Fruit fly (Drosophila melanogaster) whole organism, embryonic: ENCODE data around the gene CG15528.

Experiments
- Atf3 ChIP-seq: fragments of 200-800 bp; sonication (Bioruptor generic); optimal IDR thresholded peaks from 3 replicates; lab custom pipeline; 2016; ENCODE audit warnings: missing biosample characterization, missing genetic modification characterization
- CG10462 ChIP-seq: fragments of 200-800 bp; sonication (Bioruptor generic); optimal IDR thresholded peaks from 2 replicates; lab custom pipeline; 2016; ENCODE audit warnings: missing biosample characterization, missing genetic modification characterization
- CG10959 ChIP-seq: fragments of 200-800 bp; sonication (Bioruptor generic); IDR thresholded peaks from 2 replicates; pipeline ENCODE4 v1.3.6; 2022; ENCODE audit warnings: missing biosample characterization, missing genetic modification characterization
- CG11247 ChIP-seq: fragments of 200-800 bp; sonication (Bioruptor generic); IDR thresholded peaks from 2 replicates; pipeline ENCODE4 v1.3.6; 2022; ENCODE audit warnings: missing biosample characterization, missing genetic modification characterization
- CG11504 ChIP-seq: fragments of 200-800 bp; sonication (Bioruptor generic); optimal IDR thresholded peaks from 3 replicates; lab custom pipeline; 2019; ENCODE audit warnings: missing biosample characterization, mild to moderate bottlenecking, missing genetic modification characterization, moderate library complexity
- CG12659 ChIP-seq: fragments of 200-800 bp; sonication (Bioruptor generic); optimal IDR thresholded peaks from 3 replicates; lab custom pipeline; 2017; ENCODE audit warnings: mild to moderate bottlenecking, missing biosample characterization, missing genetic modification reagents, missing genetic modification characterization
- CG13296 ChIP-seq: fragments of 200-800 bp; sonication (Bioruptor generic); optimal IDR thresholded peaks from 3 replicates; lab custom pipeline; 2018; ENCODE audit warnings: missing biosample characterization, mild to moderate bottlenecking, missing genetic modification characterization
- CG13775 ChIP-seq: fragments of 200-800 bp; sonication (Bioruptor generic); optimal IDR thresholded peaks from 3 replicates; lab custom pipeline; 2017; ENCODE audit warnings: missing biosample characterization, mild to moderate bottlenecking, missing genetic modification characterization
- CG14860 ChIP-seq: fragments of 200-800 bp; sonication (Bioruptor generic); IDR thresholded peaks from 3 replicates; pipeline ENCODE4 v1.3.6; 2022; ENCODE audit warnings: missing biosample characterization, missing genetic modification characterization; ENCODE audit not compliant: partially characterized antibody
- CG15269 ChIP-seq: fragments of 200-800 bp; sonication (Bioruptor generic); optimal IDR thresholded peaks from 2 replicates; lab custom pipeline; 2018; ENCODE audit warnings: missing biosample characterization, mild to moderate bottlenecking, missing genetic modification characterization, moderate library complexity
- CG1529 ChIP-seq: fragments of 200-800 bp; sonication (Bioruptor generic); optimal IDR thresholded peaks from 3 replicates; lab custom pipeline; 2018; ENCODE audit warnings: missing biosample characterization, missing genetic modification characterization
- CG4282 ChIP-seq: fragments of 200-800 bp; sonication (Bioruptor generic); optimal IDR thresholded peaks from 2 replicates; lab custom pipeline; 2016; ENCODE audit warnings: missing biosample characterization, missing genetic modification characterization
- CG4730 ChIP-seq: fragments of 200-800 bp; sonication (Bioruptor generic); IDR thresholded peaks from 2 replicates; pipeline ENCODE4 v1.3.6; 2022; ENCODE audit warnings: missing biosample characterization, missing genetic modification characterization
- CG6683 ChIP-seq: fragments of 200-800 bp; sonication (Bioruptor generic); optimal IDR thresholded peaks from 2 replicates; lab custom pipeline; 2017; ENCODE audit warnings: missing biosample characterization, mild to moderate bottlenecking, missing genetic modification characterization, missing genetic modification reagents
- CG8089 ChIP-seq: fragments of 200-800 bp; sonication (Bioruptor generic); optimal IDR thresholded peaks from 3 replicates; lab custom pipeline; 2016; ENCODE audit warnings: missing biosample characterization, missing genetic modification characterization
- CG8290 ChIP-seq, 3 experiments: fragments of 200-800 bp; sonication (Bioruptor generic); optimal IDR thresholded peaks; 2 replicates each; lab custom pipeline; 2016 to 2019; ENCODE audit warnings: missing biosample characterization in 3 of 3, missing genetic modification characterization in 3 of 3, mild to moderate bottlenecking in 2 of 3, moderate library complexity in 1 of 3
- CG8478 ChIP-seq: fragments of >200 bp; optimal IDR thresholded peaks from 2 replicates; lab custom pipeline; 2018
- CG8765 ChIP-seq: fragments of 200-800 bp; sonication (Bioruptor generic); IDR thresholded peaks from 2 replicates; pipeline ENCODE4 v1.3.6; 2022; ENCODE audit warnings: missing biosample characterization, missing genetic modification characterization
- CG8924 ChIP-seq: fragments of 200-800 bp; optimal IDR thresholded peaks from 3 replicates; lab custom pipeline; 2019; ENCODE audit warnings: missing biosample characterization, mild to moderate bottlenecking, missing genetic modification characterization, moderate library complexity
- CrebB ChIP-seq: fragments of 200-800 bp; sonication (Bioruptor generic); optimal IDR thresholded peaks from 3 replicates; lab custom pipeline; 2018; ENCODE audit warnings: missing biosample characterization, mild to moderate bottlenecking, missing genetic modification characterization
- Dp ChIP-seq: fragments of 200-800 bp; sonication (Bioruptor generic); optimal IDR thresholded peaks from 2 replicates; lab custom pipeline; 2018; ENCODE audit warnings: missing biosample characterization, mild to moderate bottlenecking, missing genetic modification characterization, moderate library complexity
- HmgD ChIP-seq: fragments of 200-800 bp; sonication (Bioruptor generic); optimal IDR thresholded peaks from 3 replicates; lab custom pipeline; 2016; ENCODE audit warnings: missing biosample characterization, missing genetic modification characterization
- HmgZ ChIP-seq: fragments of 200-800 bp; sonication (Bioruptor generic); optimal IDR thresholded peaks from 2 replicates; lab custom pipeline; 2018; ENCODE audit warnings: missing biosample characterization, mild to moderate bottlenecking, missing genetic modification characterization
- Oaz ChIP-seq: fragments of 200-800 bp; sonication (Bioruptor generic); IDR thresholded peaks from 2 replicates; pipeline ENCODE4 v1.3.6; 2022; ENCODE audit warnings: missing biosample characterization, missing genetic modification characterization
- Oli ChIP-seq: fragments of 200-800 bp; sonication (Bioruptor generic); optimal IDR thresholded peaks from 2 replicates; lab custom pipeline; 2018; ENCODE audit warnings: missing biosample characterization, mild to moderate bottlenecking, missing genetic modification characterization, moderate library complexity
- PHDP ChIP-seq: fragments of 200-800 bp; sonication (Bioruptor generic); optimal IDR thresholded peaks from 3 replicates; lab custom pipeline; 2018; ENCODE audit warnings: missing biosample characterization, mild to moderate bottlenecking, missing genetic modification characterization, moderate library complexity
- Scr ChIP-seq: fragments of 200-800 bp; sonication (Bioruptor generic); IDR thresholded peaks from 2 replicates; pipeline ENCODE4 v1.3.6; 2022; ENCODE audit warnings: missing biosample characterization, missing genetic modification characterization; ENCODE audit not compliant: partially characterized antibody
- Sox100B ChIP-seq: fragments of 200-800 bp; sonication (Bioruptor generic); optimal IDR thresholded peaks from 3 replicates; lab custom pipeline; 2018; ENCODE audit warnings: missing biosample characterization, mild to moderate bottlenecking, missing genetic modification characterization
- Tbp ChIP-seq: fragments of >200 bp; optimal IDR thresholded peaks from 2 replicates; lab custom pipeline; 2018; ENCODE audit warnings: missing biosample characterization, missing genetic modification characterization
- Vsx1 ChIP-seq: fragments of 200-800 bp; sonication (Bioruptor generic); optimal IDR thresholded peaks from 2 replicates; lab custom pipeline; 2017; ENCODE audit warnings: missing biosample characterization, mild to moderate bottlenecking, missing genetic modification characterization, missing genetic modification reagents
- Xbp1 ChIP-seq: fragments of 200-800 bp; sonication (Bioruptor generic); optimal IDR thresholded peaks from 3 replicates; lab custom pipeline; 2016; ENCODE audit warnings: missing biosample characterization, mild to moderate bottlenecking, missing genetic modification characterization
- bab2 ChIP-seq: fragments of 200-800 bp; sonication (Bioruptor generic); optimal IDR thresholded peaks from 2 replicates; lab custom pipeline; 2016; ENCODE audit warnings: missing biosample characterization, missing genetic modification characterization
- chif ChIP-seq, 2 experiments: fragments of 200-800 bp; sonication (Bioruptor generic); optimal IDR thresholded peaks; 3 replicates each; lab custom pipeline; 2016; ENCODE audit warnings: missing biosample characterization in 2 of 2, missing genetic modification characterization in 2 of 2
- crp ChIP-seq, 2 experiments: fragments of 200-800 bp; sonication (Bioruptor generic); optimal IDR thresholded peaks; 2 replicates in 1 of 2; 3 replicates in 1 of 2; lab custom pipeline; 2017; ENCODE audit warnings: missing biosample characterization in 2 of 2, missing genetic modification characterization in 2 of 2, mild to moderate bottlenecking in 1 of 2, moderate library complexity in 1 of 2
- eyg ChIP-seq: fragments of 200-800 bp; sonication (Bioruptor generic); optimal IDR thresholded peaks from 3 replicates; lab custom pipeline; 2016; ENCODE audit warnings: missing biosample characterization, missing genetic modification characterization
- fru ChIP-seq: fragments of >200 bp; optimal IDR thresholded peaks from 2 replicates; lab custom pipeline; 2017
- fu2 ChIP-seq: fragments of 200-800 bp; sonication (Bioruptor generic); optimal IDR thresholded peaks from 2 replicates; lab custom pipeline; 2016; ENCODE audit warnings: missing biosample characterization, missing genetic modification characterization
- gro ChIP-seq: fragments of 200-800 bp; sonication (Bioruptor generic); optimal IDR thresholded peaks from 2 replicates; lab custom pipeline; 2016; ENCODE audit warnings: missing biosample characterization, missing genetic modification characterization
- jumu ChIP-seq: fragments of 200-800 bp; sonication (Bioruptor generic); optimal IDR thresholded peaks from 3 replicates; lab custom pipeline; 2016; ENCODE audit warnings: missing biosample characterization, missing genetic modification characterization
- knrl ChIP-seq: fragments of 200-800 bp; sonication (Bioruptor generic); IDR thresholded peaks from 3 replicates; pipeline ENCODE4 v1.3.6; 2022; ENCODE audit warnings: missing biosample characterization, missing genetic modification characterization; ENCODE audit not compliant: partially characterized antibody
- lilli ChIP-seq: fragments of 200-800 bp; sonication (Bioruptor generic); optimal IDR thresholded peaks from 3 replicates; lab custom pipeline; 2016; ENCODE audit warnings: missing biosample characterization, missing genetic modification characterization
- mam ChIP-seq: fragments of 200-800 bp; sonication (Bioruptor generic); optimal IDR thresholded peaks from 3 replicates; lab custom pipeline; 2016; ENCODE audit warnings: missing biosample characterization, missing genetic modification characterization
- prd ChIP-seq, 3 experiments: fragments of >200 bp in 2 of 3; fragments of 200-800 bp in 1 of 3; sonication (Bioruptor generic) in 1 of 3; optimal IDR thresholded peaks in 2 of 3; IDR thresholded peaks in 1 of 3; 2 replicates in 2 of 3; 3 replicates in 1 of 3; pipeline versions ENCODE4 v1.3.6 to Lab custom; 2017 to 2022; ENCODE audit warnings: missing biosample characterization in 1 of 3, missing genetic modification characterization in 1 of 3
- sens-2 ChIP-seq: fragments of 200-800 bp; sonication (Bioruptor generic); IDR thresholded peaks from 2 replicates; pipeline ENCODE4 v1.3.6; 2022; ENCODE audit warnings: missing biosample characterization, missing genetic modification characterization
- slp2 ChIP-seq: fragments of 200-800 bp; sonication (Bioruptor generic); optimal IDR thresholded peaks from 2 replicates; lab custom pipeline; 2016; ENCODE audit warnings: missing biosample characterization, missing genetic modification characterization
- trh ChIP-seq: fragments of 200-800 bp; sonication (Bioruptor generic); optimal IDR thresholded peaks from 2 replicates; lab custom pipeline; 2016; ENCODE audit warnings: missing biosample characterization, missing genetic modification characterization
- tx ChIP-seq: fragments of 200-800 bp; sonication (Bioruptor generic); optimal IDR thresholded peaks from 2 replicates; lab custom pipeline; 2016; ENCODE audit warnings: missing biosample characterization, missing genetic modification characterization
- zen ChIP-seq: fragments of 200-800 bp; sonication (Bioruptor generic); optimal IDR thresholded peaks from 3 replicates; lab custom pipeline; 2018; ENCODE audit warnings: missing biosample characterization, mild to moderate bottlenecking, missing genetic modification characterization, moderate library complexity

Gene CG15528

dm6 chr3R:30046029-30047001 is 5.6 kb downstream of the CG15528 start, which contains the start of the genes RpL32 and CG7943 (continued):
- TF ChIP-seq bab2 (GFP tag; lab: Kevin White, UChicago): peak; percentile 98
- TF ChIP-seq HmgZ (tag; lab: Kevin White, UChicago): peak; percentile 91
- peak; percentile 97 for TF ChIP-seq CG13296 (GFP tag; lab: Kevin White, UChicago)
- TF ChIP-seq HmgD (GFP tag; lab: Kevin White, UChicago): peak; percentile 90
- peak; percentile 100 for TF ChIP-seq knrl
- TF ChIP-seq trh (GFP tag; lab: Kevin White, UChicago): peak; percentile 85
- TF ChIP-seq fu2: peak; percentile 88
- peak; percentile 87 for TF ChIP-seq Xbp1 (GFP tag; lab: Kevin White, UChicago)
- TF ChIP-seq CG8290 (GFP tag; optimal IDR thresholded peaks at IDR 0.05; lab: Kevin White, UChicago): peak; percentile 91
- peak in 1 of 2 experiments; percentile 95 for TF ChIP-seq CG8290 (tag; optimal IDR thresholded peaks at IDR 0.05; lab: Kevin White, UChicago)
- peak; percentile 91 for TF ChIP-seq PHDP (tag; lab: Kevin White, UChicago)
- peak; percentile 96 for TF ChIP-seq CG11247 (GFP tag; lab: Robert Waterston, UW)
- peak; percentile 56 for TF ChIP-seq CG10462 (GFP tag; lab: Kevin White, UChicago)
- TF ChIP-seq CG12659: peak; percentile 94
- TF ChIP-seq CG11504: peak; percentile 90
- TF ChIP-seq tx (GFP tag; lab: Kevin White, UChicago): peak; percentile 83
- no peak for TF ChIP-seq fru (lab: Kevin White, UChicago)
- TF ChIP-seq Oaz (GFP tag; lab: Robert Waterston, UW): peak; percentile 94
- TF ChIP-seq lilli (GFP tag; lab: Kevin White, UChicago): peak; percentile 93
- TF ChIP-seq CG15269 (tag; lab: Kevin White, UChicago): peak; percentile 82
- TF ChIP-seq CG4730 (GFP tag; lab: Robert Waterston, UW): peak; percentile 86
- peak; percentile 100 for TF ChIP-seq Scr (GFP tag; lab: Robert Waterston, UW)
- peak; percentile 84 for TF ChIP-seq CG6683
- TF ChIP-seq mam (GFP tag; lab: Kevin White, UChicago): peak; percentile 99
- TF ChIP-seq sens-2 (GFP tag; lab: Robert Waterston, UW): peak; percentile 96
- TF ChIP-seq Oli (tag; lab: Kevin White, UChicago): peak; percentile 76
- peak; percentile 98 for TF ChIP-seq CG13775 (GFP tag; lab: Kevin White, UChicago)
- TF ChIP-seq crp (GFP tag; optimal IDR thresholded peaks at IDR 0.05; lab: Kevin White, UChicago): peak; percentile 35 to 91
- TF ChIP-seq CG10959 (GFP tag; lab: Robert Waterston, UW): peak; percentile 91
- no peak for TF ChIP-seq prd (optimal IDR thresholded peaks at IDR 0.05; lab: Kevin White, UChicago)
- peak; percentile 97 for TF ChIP-seq prd (GFP tag; IDR thresholded peaks at IDR 0.05; lab: Robert Waterston, UW)
- TF ChIP-seq CrebB (tag; lab: Kevin White, UChicago): peak; percentile 87
- peak; percentile 91 for TF ChIP-seq CG8924
- TF ChIP-seq slp2 (GFP tag; lab: Kevin White, UChicago): peak; percentile 93
- peak; percentile 95 for TF ChIP-seq CG8765 (GFP tag; lab: Robert Waterston, UW)
- peak; percentile 97 for TF ChIP-seq jumu (GFP tag; lab: Kevin White, UChicago)
- TF ChIP-seq Tbp (GFP tag; lab: Kevin White, UChicago): no peak
- peak; percentile 89 for TF ChIP-seq Atf3 (GFP tag; lab: Kevin White, UChicago)
- peak; percentile 100 for TF ChIP-seq CG14860 (GFP tag; lab: Robert Waterston, UW)
- peak; percentile 71 for TF ChIP-seq CG1529 (GFP tag; lab: Kevin White, UChicago)
- TF ChIP-seq CG8478 (lab: Kevin White, UChicago): no peak
- TF ChIP-seq CG8089 (GFP tag; lab: Kevin White, UChicago): peak; percentile 91
- peak; percentile 96 for TF ChIP-seq eyg
- peak; percentile 89 for TF ChIP-seq Vsx1 (GFP tag; lab: Kevin White, UChicago)
- peak; percentile 80 to 97 for TF ChIP-seq chif (GFP tag; optimal IDR thresholded peaks at IDR 0.05; lab: Kevin White, UChicago)
- peak; percentile 94 for TF ChIP-seq CG4282 (GFP tag; lab: Kevin White, UChicago)
- peak; percentile 92 for TF ChIP-seq Sox100B (GFP tag; lab: Kevin White, UChicago)
- peak; percentile 91 for TF ChIP-seq zen (tag; lab: Kevin White, UChicago)
- TF ChIP-seq Dp: peak; percentile 78
- TF ChIP-seq gro (GFP tag; lab: Kevin White, UChicago): peak; percentile 98
